Fruit fly (Drosophila melanogaster): ENCODE data around the gene CG32212.

dm6 chr3L:19521093-19521492 is 33.7 kb downstream of the CG32212 start:
- TF ChIP-seq odd (GFP tag; optimal IDR thresholded peaks at IDR 0.05) (no peak), so (GFP tag; IDR thresholded peaks at IDR 0.05) (no peak), CG34376 (GFP tag; optimal IDR thresholded peaks at IDR 0.05) (no peak), tin (GFP tag; optimal IDR thresholded peaks at IDR 0.05) (no peak), Ptx1 (GFP tag; IDR thresholded peaks at IDR 0.05) (no peak), pita (GFP tag; optimal IDR thresholded peaks at IDR 0.05) (no peak), bab2 (GFP tag; optimal IDR thresholded peaks at IDR 0.05) (no peak), lbe (GFP tag; optimal IDR thresholded peaks at IDR 0.05) (no peak)
